Fruit fly (Drosophila melanogaster): ENCODE results near the gene fy.
A peak's percentile ranks its signal among the peaks of the same experiment; 100 is the strongest.

Gene fy

dm6 chr2L:8416350-8417046 is 13.4 kb upstream of the fy start (continued):
- TF ChIP-seq CG17802 (tag; optimal IDR thresholded peaks at IDR 0.05) (no peak), CkIIα-i1 (GFP tag; IDR thresholded peaks at IDR 0.05) (no peak), Scr (GFP tag; IDR thresholded peaks at IDR 0.05; ENCODE audit: partially characterized antibody) (no peak), z (GFP tag; IDR thresholded peaks at IDR 0.05) (peak; percentile 70; the same call in 2 of the 3 replicates), CG2889 (GFP tag; IDR thresholded peaks at IDR 0.05) (peak; percentile 78), CG8089 (GFP tag; optimal IDR thresholded peaks at IDR 0.05) (no peak), fd102C (GFP tag; optimal IDR thresholded peaks at IDR 0.05) (no peak), danr (GFP tag; IDR thresholded peaks at IDR 0.05) (no peak), CG1233 (GFP tag; optimal IDR thresholded peaks at IDR 0.05) (no peak), CG12071 (GFP tag; optimal IDR thresholded peaks at IDR 0.05) (no peak), CG5953 (GFP tag; IDR thresholded peaks at IDR 0.05) (no peak), disco-r (GFP tag; optimal IDR thresholded peaks at IDR 0.05) (no peak), B-H1 (GFP tag; IDR thresholded peaks at IDR 0.05) (no peak), Bteb2 (GFP tag; optimal IDR thresholded peaks at IDR 0.05) (no peak), CG15073 (GFP tag; optimal IDR thresholded peaks at IDR 0.05) (no peak), CG31388 (GFP tag; optimal IDR thresholded peaks at IDR 0.05) (no peak), gro (GFP tag; optimal IDR thresholded peaks at IDR 0.05) (peak; percentile 24), caup (GFP tag; optimal IDR thresholded peaks at IDR 0.05; ENCODE audit: severe bottlenecking) (no peak), wek (GFP tag; optimal IDR thresholded peaks at IDR 0.05) (peak; percentile 36), toy (GFP tag; IDR thresholded peaks at IDR 0.05) (no peak), cad (GFP tag; optimal IDR thresholded peaks at IDR 0.05) (no peak), CG12391 (tag; optimal IDR thresholded peaks at IDR 0.05) (no peak), CG12236 (GFP tag; optimal IDR thresholded peaks at IDR 0.05) (peak; percentile 16), unc-4 (GFP tag; IDR thresholded peaks at IDR 0.05; ENCODE audit: partially characterized antibody) (no peak), repo (GFP tag; optimal IDR thresholded peaks at IDR 0.05) (no peak), vnd (GFP tag; IDR thresholded peaks at IDR 0.05; ENCODE audit: partially characterized antibody) (no peak), Atf-2 (GFP tag; optimal IDR thresholded peaks at IDR 0.05) (no peak), Oli (tag; optimal IDR thresholded peaks at IDR 0.05) (no peak), vvl (GFP tag; IDR thresholded peaks at IDR 0.05) (no peak), MESR4 (GFP tag; optimal IDR thresholded peaks at IDR 0.05) (no peak), salm (tag; optimal IDR thresholded peaks at IDR 0.05) (no peak), CG14860 (GFP tag; IDR thresholded peaks at IDR 0.05; ENCODE audit: partially characterized antibody) (no peak), CG4328 (GFP tag; optimal IDR thresholded peaks at IDR 0.05) (no peak), pita (GFP tag; optimal IDR thresholded peaks at IDR 0.05) (no peak), ind (GFP tag; optimal IDR thresholded peaks at IDR 0.05) (no peak), CG18262 (tag; optimal IDR thresholded peaks at IDR 0.05) (no peak)

dm6 chr2L:8414887-8415883 is 12.1 kb upstream of the fy start, which contains the start of the genes CG13398 and Akap200:
CG13398 (minus strand) TSS chr2L:8415256.
Akap200 (plus strand) TSS chr2L:8415690.
- TF ChIP-seq CG10431 (GFP tag; optimal IDR thresholded peaks at IDR 0.05): no peak
- TF ChIP-seq CG17802 (tag; optimal IDR thresholded peaks at IDR 0.05): no peak
- TF ChIP-seq dimm (GFP tag; IDR thresholded peaks at IDR 0.05): no peak
- peak; percentile 14 for TF ChIP-seq MTF-1 (GFP tag; optimal IDR thresholded peaks at IDR 0.05; ENCODE audit: borderline replicate concordance)
- peak; percentile 55 for TF ChIP-seq CG12659 (GFP tag; optimal IDR thresholded peaks at IDR 0.05)
- no peak for TF ChIP-seq CG10147 (GFP tag; optimal IDR thresholded peaks at IDR 0.05)
- TF ChIP-seq Dll (GFP tag; IDR thresholded peaks at IDR 0.05; ENCODE audit: partially characterized antibody): no peak
- no peak for TF ChIP-seq CkIIα-i1 (GFP tag; IDR thresholded peaks at IDR 0.05)
- no peak for TF ChIP-seq Atf6 (GFP tag; IDR thresholded peaks at IDR 0.05)
- TF ChIP-seq hkb (optimal IDR thresholded peaks at IDR 0.05): no peak
- no peak for TF ChIP-seq hkb (GFP tag; IDR thresholded peaks at IDR 0.05)
- no peak for TF ChIP-seq dan (GFP tag; IDR thresholded peaks at IDR 0.05)
- no peak for TF ChIP-seq CG2875 (GFP tag; optimal IDR thresholded peaks at IDR 0.05)
- no peak for TF ChIP-seq bab2 (GFP tag; optimal IDR thresholded peaks at IDR 0.05)
- no peak for TF ChIP-seq da (GFP tag; optimal IDR thresholded peaks at IDR 0.05)
